Worm (Caenorhabditis elegans) whole organism, young adult: ENCODE data around the gene sta-2.

Source experiments
- B0019.2 ChIP-seq: fragments of 200-800 bp; sonication (Bioruptor generic); conservative IDR thresholded peaks from 2 replicates; pipeline ENCODE4 v1.3.6; 2022; ENCODE audit warnings: missing genetic modification reagents, missing genetic modification characterization, missing compliant biosample characterization
- B0261.1 ChIP-seq: sonication (generic microtip); optimal IDR thresholded peaks from 2 replicates; lab custom pipeline; 2016; ENCODE audit warnings: mild to moderate bottlenecking, missing genetic modification characterization, moderate library complexity, missing compliant biosample characterization
- D2030.7 ChIP-seq: fragments of 200-800 bp; sonication (Bioruptor generic); IDR thresholded peaks from 2 replicates; pipeline ENCODE4 v1.3.6; 2022; ENCODE audit warnings: missing genetic modification reagents, missing genetic modification characterization, missing compliant biosample characterization
- F33H1.4 ChIP-seq: fragments of 200-800 bp; sonication (Bioruptor generic); IDR thresholded peaks from 2 replicates; pipeline ENCODE4 v1.3.6; 2022; ENCODE audit warnings: missing genetic modification reagents, missing genetic modification characterization, missing compliant biosample characterization
- F52B5.7 ChIP-seq: sonication (generic microtip); optimal IDR thresholded peaks from 2 replicates; lab custom pipeline; 2016; ENCODE audit warnings: mild to moderate bottlenecking, missing genetic modification characterization, missing compliant biosample characterization
- Y56A3A.18 ChIP-seq: fragments of 200-800 bp; sonication (Bioruptor generic); IDR thresholded peaks from 2 replicates; pipeline ENCODE4 v1.3.6; 2022; ENCODE audit warnings: missing genetic modification reagents, missing genetic modification characterization, missing compliant biosample characterization
- Y95B8A.8 ChIP-seq: fragments of 200-800 bp; sonication (Bioruptor generic); IDR thresholded peaks from 2 replicates; pipeline ENCODE4 v1.3.6; 2022; ENCODE audit warnings: missing genetic modification reagents, missing genetic modification characterization, missing compliant biosample characterization
- attf-3 ChIP-seq: fragments of 200-800 bp; sonication (Bioruptor generic); conservative IDR thresholded peaks from 2 replicates; pipeline ENCODE4 v1.3.6; 2022; ENCODE audit warnings: missing genetic modification reagents, missing genetic modification characterization, missing compliant biosample characterization
- ccch-3 ChIP-seq: fragments of 200-800 bp; sonication (Bioruptor generic); optimal IDR thresholded peaks from 2 replicates; lab custom pipeline; 2018; ENCODE audit warnings: mild to moderate bottlenecking, missing genetic modification characterization, missing compliant biosample characterization
- cebp-1 ChIP-seq, 2 experiments: fragments of 200-800 bp in 1 of 2; sonication (Bioruptor generic) in 1 of 2; sonication (generic microtip) in 1 of 2; IDR thresholded peaks in 1 of 2; optimal IDR thresholded peaks in 1 of 2; 2 replicates each; pipeline versions ENCODE4 v1.3.6 to Lab custom; 2017 to 2022; ENCODE audit warnings: missing compliant biosample characterization in 2 of 2, missing genetic modification characterization in 2 of 2, mild to moderate bottlenecking in 1 of 2, missing genetic modification reagents in 1 of 2, moderate library complexity in 1 of 2
- ceh-58 ChIP-seq: fragments of 200-800 bp; sonication (Bioruptor generic); IDR thresholded peaks from 2 replicates; pipeline ENCODE4 v1.3.6; 2022; ENCODE audit warnings: missing genetic modification characterization, missing compliant biosample characterization
- ceh-91 ChIP-seq: fragments of 200-800 bp; sonication (Bioruptor generic); IDR thresholded peaks from 2 replicates; pipeline ENCODE4 v1.3.6; 2022; ENCODE audit warnings: missing genetic modification reagents, missing genetic modification characterization, missing compliant biosample characterization
- chd-7 ChIP-seq: sonication (generic microtip); optimal IDR thresholded peaks from 2 replicates; lab custom pipeline; 2016; ENCODE audit warnings: mild to moderate bottlenecking, missing genetic modification characterization, moderate library complexity, missing compliant biosample characterization
- dpl-1 ChIP-seq: fragments of 150-350 bp; optimal IDR thresholded peaks from 2 replicates; lab custom pipeline; 2014; ENCODE audit warnings: missing biosample characterization, missing genetic modification reagents, missing genetic modification characterization
- efl-1 ChIP-seq: fragments of 150-350 bp; optimal IDR thresholded peaks from 2 replicates; lab custom pipeline; 2014; ENCODE audit warnings: missing biosample characterization, missing genetic modification reagents, missing genetic modification characterization
- egl-18 ChIP-seq: fragments of 200-800 bp; sonication (Bioruptor generic); IDR thresholded peaks from 2 replicates; pipeline ENCODE4 v1.3.6; 2022; ENCODE audit warnings: missing genetic modification reagents, missing genetic modification characterization, missing compliant biosample characterization
- ets-4 ChIP-seq: fragments of 200-800 bp; sonication (Bioruptor generic); optimal IDR thresholded peaks from 2 replicates; lab custom pipeline; 2018; ENCODE audit warnings: mild to moderate bottlenecking, missing genetic modification characterization, missing compliant biosample characterization
- fkh-3 ChIP-seq: sonication (generic microtip); optimal IDR thresholded peaks from 2 replicates; lab custom pipeline; 2016; ENCODE audit warnings: mild to moderate bottlenecking, missing genetic modification characterization, missing compliant biosample characterization
- gei-17 ChIP-seq: fragments of 200-800 bp; sonication (Bioruptor generic); optimal IDR thresholded peaks from 2 replicates; lab custom pipeline; 2018; ENCODE audit warnings: mild to moderate bottlenecking, missing genetic modification characterization, missing compliant biosample characterization
- hlh-26 ChIP-seq: fragments of 200-800 bp; sonication (Bioruptor generic); conservative IDR thresholded peaks from 2 replicates; pipeline ENCODE4 v1.3.6; 2022; ENCODE audit warnings: missing genetic modification reagents, missing genetic modification characterization, missing compliant biosample characterization
- let-607 ChIP-seq, 2 experiments: fragments of 200-800 bp in 1 of 2; sonication (Bioruptor generic) in 1 of 2; sonication (generic microtip) in 1 of 2; optimal IDR thresholded peaks; 2 replicates each; lab custom pipeline; 2016 to 2018; ENCODE audit warnings: mild to moderate bottlenecking in 2 of 2, missing compliant biosample characterization in 2 of 2, missing genetic modification characterization in 2 of 2, moderate library complexity in 2 of 2, missing genotype in 1 of 2
- lin-40 ChIP-seq: sonication (generic microtip); optimal IDR thresholded peaks from 2 replicates; lab custom pipeline; 2016; ENCODE audit warnings: missing genetic modification characterization, mild to moderate bottlenecking, missing compliant biosample characterization, missing genotype, missing genetic modification reagents
- lir-1 ChIP-seq: fragments of 200-800 bp; sonication (Bioruptor generic); conservative IDR thresholded peaks from 2 replicates; pipeline ENCODE4 v1.3.6; 2022; ENCODE audit warnings: missing genetic modification reagents, missing genetic modification characterization, missing compliant biosample characterization
- lsl-1 ChIP-seq: fragments of 200-800 bp; sonication (Bioruptor generic); optimal IDR thresholded peaks from 2 replicates; lab custom pipeline; 2018; ENCODE audit warnings: mild to moderate bottlenecking, missing genetic modification characterization, moderate library complexity, missing compliant biosample characterization
- lsy-27 ChIP-seq: sonication (generic microtip); optimal IDR thresholded peaks from 2 replicates; lab custom pipeline; 2017; ENCODE audit warnings: missing genetic modification characterization, mild to moderate bottlenecking, missing compliant biosample characterization, antibody characterized with exemption, missing genotype, borderline replicate concordance; ENCODE audit not compliant: insufficient read depth
- madf-10 ChIP-seq: sonication (generic microtip); optimal IDR thresholded peaks from 2 replicates; lab custom pipeline; 2016; ENCODE audit warnings: mild to moderate bottlenecking, missing genetic modification characterization, missing compliant biosample characterization
- madf-6 ChIP-seq: fragments of 200-800 bp; sonication (Bioruptor generic); IDR thresholded peaks from 2 replicates; pipeline ENCODE4 v1.3.6; 2022; ENCODE audit warnings: missing genetic modification reagents, missing genetic modification characterization, missing compliant biosample characterization
- madf-8 ChIP-seq: fragments of 200-800 bp; sonication (Bioruptor generic); conservative IDR thresholded peaks from 2 replicates; pipeline ENCODE4 v1.3.6; 2022; ENCODE audit warnings: missing genetic modification reagents, missing genetic modification characterization, missing compliant biosample characterization
- nhr-80 ChIP-seq: sonication (generic microtip); optimal IDR thresholded peaks from 2 replicates; lab custom pipeline; 2016; ENCODE audit warnings: missing genetic modification characterization, missing compliant biosample characterization
- repo-1 ChIP-seq: sonication (generic microtip); optimal IDR thresholded peaks from 2 replicates; lab custom pipeline; 2017; ENCODE audit warnings: mild to moderate bottlenecking, missing genetic modification characterization, missing compliant biosample characterization
- snpc-1.3 ChIP-seq: sonication (generic microtip); optimal IDR thresholded peaks from 2 replicates; lab custom pipeline; 2017; ENCODE audit warnings: missing genetic modification characterization, mild to moderate bottlenecking, missing compliant biosample characterization, antibody characterized with exemption, moderate library complexity, missing genotype, missing genetic modification reagents; ENCODE audit not compliant: insufficient read depth
- snpc-3.4 ChIP-seq: sonication (generic microtip); optimal IDR thresholded peaks from 2 replicates; lab custom pipeline; 2017; ENCODE audit warnings: missing genetic modification characterization, mild to moderate bottlenecking, missing compliant biosample characterization, antibody characterized with exemption, moderate library complexity, missing genotype, missing genetic modification reagents
- somi-1 ChIP-seq: fragments of 200-800 bp; sonication (Bioruptor generic); optimal IDR thresholded peaks from 2 replicates; lab custom pipeline; 2018; ENCODE audit warnings: mild to moderate bottlenecking, missing genetic modification characterization, missing compliant biosample characterization
- tbp1 ChIP-seq: fragments of 200-800 bp; sonication (Bioruptor generic); optimal IDR thresholded peaks from 2 replicates; lab custom pipeline; 2018; ENCODE audit warnings: mild to moderate bottlenecking, missing genetic modification characterization, missing compliant biosample characterization
- unc-130 ChIP-seq: sonication (generic microtip); optimal IDR thresholded peaks from 2 replicates; lab custom pipeline; 2016; ENCODE audit warnings: missing genetic modification reagents, missing genetic modification characterization, missing compliant biosample characterization
- xnd-1 ChIP-seq: sonication (generic microtip); optimal IDR thresholded peaks from 2 replicates; lab custom pipeline; 2016; ENCODE audit warnings: missing genotype, missing genetic modification reagents, missing genetic modification characterization, missing compliant biosample characterization
- ztf-25 ChIP-seq: fragments of 200-800 bp; sonication (Bioruptor generic); IDR thresholded peaks from 2 replicates; pipeline ENCODE4 v1.3.6; 2022; ENCODE audit warnings: missing genetic modification reagents, missing genetic modification characterization, missing compliant biosample characterization
- ztf-3 ChIP-seq: fragments of 200-800 bp; sonication (Bioruptor generic); optimal IDR thresholded peaks from 2 replicates; lab custom pipeline; 2018; ENCODE audit warnings: mild to moderate bottlenecking, missing genetic modification characterization, missing compliant biosample characterization

sta-2 gene

DNA sequence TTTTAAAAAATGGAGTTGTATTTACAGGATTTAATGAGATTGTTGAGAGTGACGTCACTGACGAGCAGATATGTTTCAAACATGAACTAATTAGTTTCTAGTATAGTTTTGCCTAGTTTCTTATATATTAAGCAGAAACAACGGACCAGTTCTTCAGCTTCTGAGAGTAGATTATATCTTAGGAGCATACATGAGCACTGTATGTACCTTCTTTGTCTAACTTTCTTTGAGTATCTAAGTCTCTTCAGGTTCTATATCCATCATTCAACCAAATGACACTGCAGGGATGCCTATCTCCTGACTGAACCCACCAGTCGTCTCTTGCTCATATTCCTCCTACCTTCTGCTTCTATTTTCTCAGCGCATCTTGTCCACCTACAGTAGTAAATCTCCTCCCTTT, 44.3 kb upstream of the sta-2 start, which contains the start of gene her-1:
her-1 (plus strand) TSS at position 301 of the 400 bp plus-strand sequence.
- no peak for TF ChIP-seq gei-17
- no peak for TF ChIP-seq Y56A3A.18
- no peak for TF ChIP-seq unc-130
- TF ChIP-seq B0261.1 (tag; lab: Kevin White, UChicago) = no peak
- TF ChIP-seq madf-8 = no peak
- no peak for TF ChIP-seq snpc-3.4 (tag; lab: Kevin White, UChicago)
- no peak for TF ChIP-seq ztf-3 (GFP tag; lab: Kevin White, UChicago)
- no peak for TF ChIP-seq madf-10
- no peak for TF ChIP-seq lsy-27 (tag; lab: Kevin White, UChicago)
- no peak for TF ChIP-seq ccch-3
- no peak for TF ChIP-seq fkh-3
- TF ChIP-seq, all 124 proteins: peak for 0

DNA sequence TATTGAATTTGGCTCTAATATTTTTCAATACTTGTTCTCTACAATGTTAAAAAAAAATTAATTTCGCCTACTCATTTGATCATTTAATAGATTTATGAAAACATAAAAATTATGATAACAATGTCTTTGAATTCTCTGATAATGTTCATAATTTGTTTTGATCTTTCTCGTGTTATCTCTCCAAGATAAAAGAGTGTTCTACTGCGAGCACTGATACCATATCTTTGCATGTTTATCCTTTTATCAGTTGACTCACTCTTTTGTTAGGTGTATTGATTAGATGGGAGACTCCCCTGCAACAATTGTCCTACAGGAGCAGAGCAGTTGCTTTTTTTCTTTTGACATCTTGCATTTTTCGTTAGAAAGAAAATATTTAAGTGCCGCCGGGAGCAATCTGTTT, 41.8 kb upstream of the sta-2 start:
- TF ChIP-seq let-607 (tag; optimal IDR thresholded peaks at IDR 0.05; lab: Kevin White, UChicago) (no peak), ets-4 (GFP tag; lab: Kevin White, UChicago) (no peak), egl-18 (GFP tag; lab: Robert Waterston, UW) (no peak), chd-7 (tag; lab: Kevin White, UChicago) (no peak)

DNA sequence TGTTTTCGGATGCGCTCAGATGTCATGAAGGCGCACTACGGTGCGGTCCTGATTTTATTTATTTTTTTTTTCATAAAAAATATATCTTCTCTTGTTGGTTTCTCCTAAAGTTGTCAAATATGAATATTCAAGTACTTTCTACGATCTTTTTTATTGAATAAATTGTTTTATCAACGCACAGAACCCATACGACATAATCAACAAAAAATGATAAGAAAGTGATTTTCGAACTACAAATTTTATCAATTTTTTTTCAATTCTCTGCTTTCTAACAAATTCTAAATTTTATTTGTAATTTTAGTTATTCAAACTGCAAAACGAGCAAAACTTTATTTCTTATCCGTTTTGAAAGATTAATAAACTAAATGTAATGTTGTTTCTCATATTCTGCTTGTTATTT, 39.1 kb upstream of the sta-2 start:
- TF ChIP-seq nhr-80 (tag; lab: Kevin White, UChicago) (peak; percentile 10), somi-1 (GFP tag; lab: Kevin White, UChicago) (no peak)

DNA sequence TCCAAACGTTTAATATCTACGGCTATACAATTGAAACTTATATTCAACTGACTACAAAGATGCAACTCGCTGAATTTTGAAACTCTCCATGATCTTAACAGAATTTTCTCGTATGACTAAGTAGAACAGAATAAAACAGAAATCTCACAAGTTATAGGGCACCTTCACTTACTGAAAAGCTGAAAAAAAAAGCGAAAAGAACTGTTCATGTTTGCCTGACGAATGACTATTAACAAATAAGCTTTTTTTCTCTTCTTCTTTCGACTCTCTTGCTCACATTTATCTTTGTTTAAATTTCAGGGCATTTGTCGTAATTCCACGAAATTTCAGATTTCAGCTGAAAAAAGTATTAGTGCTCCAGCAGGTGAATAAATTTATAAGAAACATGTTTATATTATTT, 38.3 kb upstream of the sta-2 start, which contains the start of gene xbx-6:
xbx-6 (plus strand) TSS at position 301 of the 400 bp plus-strand sequence.
- TF ChIP-seq hlh-26 (GFP tag; lab: Robert Waterston, UW) (no peak), D2030.7 (GFP tag; lab: Robert Waterston, UW) (no peak), ztf-25 (GFP tag; lab: Robert Waterston, UW) (no peak), Y56A3A.18 (no peak), snpc-1.3 (tag; lab: Kevin White, UChicago) (no peak), attf-3 (GFP tag; lab: Robert Waterston, UW) (no peak), ceh-58 (no peak), ceh-91 (GFP tag; lab: Robert Waterston, UW) (no peak), repo-1 (tag; lab: Kevin White, UChicago) (no peak), dpl-1 (no peak), lir-1 (GFP tag; lab: Robert Waterston, UW) (no peak), lin-40 (no peak), tbp1 (GFP tag; lab: Kevin White, UChicago) (no peak), cebp-1 (GFP tag; IDR thresholded peaks at IDR 0.05; lab: Robert Waterston, UW) (no peak), cebp-1 (tag; optimal IDR thresholded peaks at IDR 0.05; lab: Kevin White, UChicago) (no peak)

DNA sequence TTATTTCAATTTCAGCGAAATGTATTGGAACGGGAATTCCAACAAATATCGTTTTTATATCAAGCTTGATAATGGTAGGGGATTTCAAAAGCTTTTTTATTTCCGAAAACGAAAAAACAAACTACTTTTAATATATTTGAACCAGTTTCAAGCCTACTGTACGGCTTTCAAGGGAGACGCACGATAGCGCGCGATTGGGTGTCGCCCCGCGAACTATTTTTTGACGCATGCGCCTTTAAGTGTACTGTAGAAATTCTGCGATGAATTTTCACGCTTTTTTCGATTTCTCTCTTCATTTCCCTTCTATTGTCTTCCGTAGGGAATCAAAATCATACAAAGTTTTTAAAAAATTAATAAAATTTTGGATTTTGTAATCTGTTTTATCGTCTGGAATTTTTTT, 37.5 kb upstream of the sta-2 start:
- peak; percentile 86 for TF ChIP-seq lsl-1 (GFP tag; lab: Kevin White, UChicago)
- TF ChIP-seq madf-6 (GFP tag; lab: Robert Waterston, UW) = peak; percentile 83
- TF ChIP-seq efl-1 (GFP tag; lab: Kevin White, UChicago) = peak; percentile 85
- TF ChIP-seq madf-8 = peak; percentile 44
- TF ChIP-seq F33H1.4 (GFP tag; lab: Robert Waterston, UW) = peak; percentile 64
- no peak for TF ChIP-seq Y95B8A.8
- TF ChIP-seq B0019.2 (GFP tag; lab: Robert Waterston, UW) = no peak
- peak; percentile 63 for TF ChIP-seq ceh-91 (GFP tag; lab: Robert Waterston, UW)
- TF ChIP-seq F52B5.7 (tag; lab: Kevin White, UChicago) = no peak
- TF ChIP-seq dpl-1 = peak; percentile 43
- peak; percentile 42 for TF ChIP-seq xnd-1 (tag; lab: Kevin White, UChicago)
